Worm (Caenorhabditis elegans) whole organism, late embryonic: ENCODE data around the gene ints-13.

Experiments used
- ceh-14 ChIP-seq: sonication (generic microtip); optimal IDR thresholded peaks from 2 replicates; lab custom pipeline; 2016; ENCODE audit warnings: missing genotype, missing genetic modification characterization, missing compliant biosample characterization
- ceh-18 ChIP-seq: sonication (generic microtip); optimal IDR thresholded peaks from 2 replicates; lab custom pipeline; 2016; ENCODE audit warnings: missing genetic modification characterization, missing compliant biosample characterization
- ceh-45 ChIP-seq: fragments of 200-800 bp; sonication (Bioruptor generic); IDR thresholded peaks from 2 replicates; pipeline ENCODE4 v1.3.6; 2022; ENCODE audit warnings: missing genetic modification reagents, missing genetic modification characterization, missing compliant biosample characterization
- ceh-48 ChIP-seq: sonication (generic microtip); optimal IDR thresholded peaks from 2 replicates; lab custom pipeline; 2016; ENCODE audit warnings: missing genetic modification characterization, inconsistent platforms, missing compliant biosample characterization
- che-1 ChIP-seq: sonication (generic microtip); optimal IDR thresholded peaks from 2 replicates; lab custom pipeline; 2016; ENCODE audit warnings: mild to moderate bottlenecking, missing genetic modification characterization, missing compliant biosample characterization
- mec-3 ChIP-seq: sonication (generic microtip); optimal IDR thresholded peaks from 2 replicates; lab custom pipeline; 2016; ENCODE audit warnings: borderline replicate concordance, missing genetic modification characterization, missing compliant biosample characterization
- nfya-1 ChIP-seq: sonication (generic microtip); optimal IDR thresholded peaks from 2 replicates; lab custom pipeline; 2017; ENCODE audit warnings: missing genetic modification characterization, mild to moderate bottlenecking, missing compliant biosample characterization, antibody characterized with exemption, moderate library complexity
- pax-1 ChIP-seq: fragments of 150-350 bp; optimal IDR thresholded peaks from 2 replicates; lab custom pipeline; 2014; ENCODE audit warnings: missing biosample characterization, missing genetic modification characterization
- pros-1 ChIP-seq: fragments of 150-350 bp; optimal IDR thresholded peaks from 2 replicates; lab custom pipeline; 2014; ENCODE audit warnings: missing biosample characterization, missing genetic modification reagents, missing genetic modification characterization
- sdc-2 ChIP-seq: sonication (generic microtip); optimal IDR thresholded peaks from 2 replicates; lab custom pipeline; 2016; ENCODE audit warnings: missing genotype, missing genetic modification characterization, missing compliant biosample characterization
- tbx-2 ChIP-seq: sonication (generic microtip); optimal IDR thresholded peaks from 2 replicates; lab custom pipeline; 2016; ENCODE audit warnings: missing genetic modification characterization, missing compliant biosample characterization

ints-13 gene

ce11 chrIV:183519-183918 is 53.7 kb downstream of the ints-13 start:
- TF ChIP-seq ceh-48 (tag; lab: Kevin White, UChicago) (no peak), tbx-2 (no peak), pax-1 (tag; lab: Kevin White, UChicago) (no peak), pros-1 (no peak), ceh-45 (GFP tag; lab: Robert Waterston, UW) (no peak), ceh-18 (tag; lab: Kevin White, UChicago) (no peak), sdc-2 (tag; lab: Kevin White, UChicago) (no peak), che-1 (tag; lab: Kevin White, UChicago) (no peak), mec-3 (tag; lab: Kevin White, UChicago) (no peak), nfya-1 (tag; lab: Kevin White, UChicago) (no peak), ceh-14 (tag; lab: Kevin White, UChicago) (no peak)
